Worm (Caenorhabditis elegans) whole organism, L4/young adult: ENCODE results near the gene Y39A3B.8.

ENCODE experiments used
- W03F9.2 ChIP-seq: fragments of 150-350 bp; optimal IDR thresholded peaks from 2 replicates; lab custom pipeline; 2014; ENCODE audit warnings: missing biosample characterization, missing genetic modification characterization
- him-1 ChIP-seq: sonication (generic microtip); optimal IDR thresholded peaks from 2 replicates; lab custom pipeline; 2016; ENCODE audit warnings: missing genotype, missing genetic modification reagents, missing genetic modification characterization, missing compliant biosample characterization

- TF ChIP-seq W03F9.2 (tag; lab: Kevin White, UChicago) = no peak
- TF ChIP-seq him-1 = no peak
These were observed 13.4 kb downstream of the Y39A3B.8 start for ce11 chrIII:2001210-2001609.
